Fruit fly (Drosophila melanogaster): ENCODE results near the gene Ucp4C.

dm6 chr2L:5961169-5961918, 7.0 kb upstream of the Ucp4C start:
- TF ChIP-seq ovo (GFP tag; optimal IDR thresholded peaks at IDR 0.05) (no peak), CG14711 (tag; optimal IDR thresholded peaks at IDR 0.05) (no peak), Clk (GFP tag; optimal IDR thresholded peaks at IDR 0.05) (no peak), bab1 (GFP tag; optimal IDR thresholded peaks at IDR 0.05) (no peak), CG33017 (tag; optimal IDR thresholded peaks at IDR 0.05) (no peak), toe (GFP tag; optimal IDR thresholded peaks at IDR 0.05) (no peak), CG7045 (GFP tag; optimal IDR thresholded peaks at IDR 0.05) (no peak), Crg-1 (GFP tag; optimal IDR thresholded peaks at IDR 0.05) (peak; percentile 0), tj (GFP tag; optimal IDR thresholded peaks at IDR 0.05) (peak; percentile 93), cic (GFP tag; optimal IDR thresholded peaks at IDR 0.05) (no peak), Mnt (GFP tag; optimal IDR thresholded peaks at IDR 0.05) (no peak), pad (GFP tag; optimal IDR thresholded peaks at IDR 0.05) (no peak)
